Worm (Caenorhabditis elegans): ENCODE measurements around the gene col-156.

Gene col-156

ce11 chrV:11415059-11415458 lies 35.1 kb downstream of the col-156 start, which contains the start of gene deg-3:
TSS of gene deg-3 (minus strand) at chrV:11415159.
- TF ChIP-seq ztf-16 (tag; optimal IDR thresholded peaks at IDR 0.05): no peak
- no peak for TF ChIP-seq pros-1 (tag; optimal IDR thresholded peaks at IDR 0.05)
- TF ChIP-seq fkh-6 (tag; optimal IDR thresholded peaks at IDR 0.05): no peak
- TF ChIP-seq unc-42 (tag; optimal IDR thresholded peaks at IDR 0.05): no peak
- TF ChIP-seq gmeb-2 (tag; optimal IDR thresholded peaks at IDR 0.05): no peak
- no peak for TF ChIP-seq pha-2 (tag; optimal IDR thresholded peaks at IDR 0.05)
- TF ChIP-seq dmd-4 (tag; optimal IDR thresholded peaks at IDR 0.05; ENCODE audit: borderline replicate concordance): no peak
- TF ChIP-seq ceh-48 (tag; optimal IDR thresholded peaks at IDR 0.05): no peak
- no peak for TF ChIP-seq unc-3 (GFP tag; conservative IDR thresholded peaks at IDR 0.05)
- no peak for TF ChIP-seq unc-3 (tag; optimal IDR thresholded peaks at IDR 0.05)
- TF ChIP-seq mec-3 (tag; optimal IDR thresholded peaks at IDR 0.05; ENCODE audit: borderline replicate concordance): no peak
- no peak for TF ChIP-seq fax-1 (tag; optimal IDR thresholded peaks at IDR 0.05)
- TF ChIP-seq rnt-1 (tag; optimal IDR thresholded peaks at IDR 0.05): no peak
- no peak for TF ChIP-seq hlh-8 (tag; optimal IDR thresholded peaks at IDR 0.05)
- no peak for TF ChIP-seq pha-4 (tag; optimal IDR thresholded peaks at IDR 0.05)

- TF ChIP-seq nhr-11 (tag; optimal IDR thresholded peaks at IDR 0.05) (no peak), elt-2 (tag; optimal IDR thresholded peaks at IDR 0.05) (peak; percentile 63), ceh-19 (GFP tag; optimal IDR thresholded peaks at IDR 0.05) (no peak)
Measured at ce11 chrV:11412125-11412524, 38.0 kb downstream of the col-156 start.

ce11 chrV:11410902-11411561 lies 39.1 kb downstream of the col-156 start, which contains the start of the genes K03B8.8 and grl-3:
TSS of gene K03B8.8 (minus strand) at chrV:11411002.
TSS of gene grl-3 (plus strand) at chrV:11411511.
- no peak for TF ChIP-seq ceh-30 (tag; optimal IDR thresholded peaks at IDR 0.05)
- no peak for TF ChIP-seq T23F11.4 (GFP tag; optimal IDR thresholded peaks at IDR 0.05)
- TF ChIP-seq pqm-1 (tag; optimal IDR thresholded peaks at IDR 0.05): no peak
- no peak for TF ChIP-seq ceh-9 (tag; optimal IDR thresholded peaks at IDR 0.05)
- TF ChIP-seq ceh-19 (GFP tag; optimal IDR thresholded peaks at IDR 0.05): no peak
- TF ChIP-seq zip-5 (tag; optimal IDR thresholded peaks at IDR 0.05): no peak
- no peak for TF ChIP-seq gmeb-2 (tag; optimal IDR thresholded peaks at IDR 0.05)
- no peak for TF ChIP-seq hlh-8 (tag; optimal IDR thresholded peaks at IDR 0.05)
- TF ChIP-seq C38D4.7 (GFP tag; optimal IDR thresholded peaks at IDR 0.05): no peak
- TF ChIP-seq ceh-48 (tag; optimal IDR thresholded peaks at IDR 0.05): no peak

ce11 chrV:11407251-11407650 lies 42.9 kb downstream of the col-156 start, which contains the start of gene K03B8.6:
TSS of gene K03B8.6 (plus strand) at chrV:11407584.
- no peak for TF ChIP-seq Y22D7AL.16 (tag; optimal IDR thresholded peaks at IDR 0.05)

ce11 chrV:11403702-11404101 lies 46.5 kb downstream of the col-156 start:
- peak; percentile 93 for TF ChIP-seq elt-2 (tag; optimal IDR thresholded peaks at IDR 0.05)
- TF ChIP-seq npax-4 (tag; optimal IDR thresholded peaks at IDR 0.05): no peak
- TF ChIP-seq sdc-2 (tag; optimal IDR thresholded peaks at IDR 0.05): no peak
- no peak for TF ChIP-seq sox-2 (GFP tag; IDR thresholded peaks at IDR 0.05)
- no peak for TF ChIP-seq syd-9 (tag; optimal IDR thresholded peaks at IDR 0.05)
- TF ChIP-seq zip-5 (tag; optimal IDR thresholded peaks at IDR 0.05): no peak
- no peak for TF ChIP-seq ref-2 (tag; optimal IDR thresholded peaks at IDR 0.05)
- no peak for TF ChIP-seq unc-42 (tag; optimal IDR thresholded peaks at IDR 0.05)

ce11 chrV:11403059-11403458 lies 47.1 kb downstream of the col-156 start:
- TF ChIP-seq ceh-31 (tag; optimal IDR thresholded peaks at IDR 0.05) (no peak), ceh-19 (GFP tag; optimal IDR thresholded peaks at IDR 0.05) (no peak), odd-2 (tag; optimal IDR thresholded peaks at IDR 0.05) (no peak), ceh-24 (tag; optimal IDR thresholded peaks at IDR 0.05) (no peak), ets-4 (tag; optimal IDR thresholded peaks at IDR 0.05) (no peak), eyg-1 (tag; optimal IDR thresholded peaks at IDR 0.05) (no peak), elt-2 (tag; optimal IDR thresholded peaks at IDR 0.05) (peak; percentile 90)

Data from whole organism, late embryonic.